Worm (Caenorhabditis elegans): ENCODE data around the gene tat-2.

Gene tat-2

DNA sequence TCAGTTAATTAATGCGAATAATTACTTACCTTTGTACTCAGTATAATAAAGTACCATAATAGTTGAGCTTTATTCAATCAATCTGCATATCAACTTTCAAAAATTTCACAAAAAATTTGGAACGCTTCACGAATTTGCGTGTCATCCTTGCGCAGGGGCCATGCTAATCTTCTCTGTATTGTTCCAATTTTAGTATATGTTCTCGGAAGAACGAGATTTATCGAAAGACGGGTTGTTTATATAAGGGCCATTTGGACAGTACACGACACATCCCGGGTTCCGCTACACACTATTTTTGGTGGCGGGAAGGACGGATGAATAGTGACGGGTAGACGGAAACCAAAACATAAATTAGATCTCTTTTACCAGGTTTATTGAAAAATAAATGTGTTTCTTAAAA, 17.8 kb upstream of the tat-2 start:
- TF ChIP-seq unc-62 (GFP tag; optimal IDR thresholded peaks at IDR 0.05) (no peak), ztf-11 (tag; optimal IDR thresholded peaks at IDR 0.05) (no peak), sem-2 (GFP tag; optimal IDR thresholded peaks at IDR 0.05) (no peak), ceh-43 (GFP tag; optimal IDR thresholded peaks at IDR 0.05) (no peak), ham-2 (GFP tag; optimal IDR thresholded peaks at IDR 0.05) (no peak), elt-3 (tag; optimal IDR thresholded peaks at IDR 0.05) (no peak), mab-5 (tag; optimal IDR thresholded peaks at IDR 0.05) (no peak)

DNA sequence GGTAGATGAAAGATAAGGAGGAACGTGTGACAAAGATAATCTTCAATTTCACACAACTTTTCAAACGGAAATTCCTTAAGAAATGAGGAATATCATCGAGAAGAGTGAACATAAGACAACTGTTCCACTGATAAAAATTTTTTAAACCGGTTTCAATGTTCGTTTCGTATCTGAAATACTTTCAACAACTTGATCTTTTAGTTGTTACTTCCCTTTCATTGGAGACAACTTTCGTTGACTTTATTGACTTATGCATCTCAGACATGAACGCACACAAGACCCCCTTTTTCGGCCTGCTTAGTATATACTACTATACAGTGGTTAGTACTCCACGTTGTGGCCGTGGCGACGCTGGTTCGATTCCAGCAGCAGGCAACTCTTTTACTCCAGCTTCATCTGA, 14.8 kb upstream of the tat-2 start, which contains the start of the genes Y17G9A.4 and str-173:
Y17G9A.4 (minus strand) TSS at position 101 of the 400 bp plus-strand sequence.
str-173 (plus strand) TSS at position 325 of the 400 bp plus-strand sequence.
- TF ChIP-seq snpc-4 (tag; optimal IDR thresholded peaks at IDR 0.05) (no peak), tbx-8 (GFP tag; optimal IDR thresholded peaks at IDR 0.05) (no peak), ztf-11 (tag; optimal IDR thresholded peaks at IDR 0.05) (no peak), mls-2 (tag; optimal IDR thresholded peaks at IDR 0.05) (no peak), drap-1 (GFP tag; optimal IDR thresholded peaks at IDR 0.05) (no peak), unc-62 (GFP tag; optimal IDR thresholded peaks at IDR 0.05) (no peak), bed-3 (GFP tag; optimal IDR thresholded peaks at IDR 0.05) (no peak)

- no peak for TF ChIP-seq ceh-39 (tag; optimal IDR thresholded peaks at IDR 0.05)
- TF ChIP-seq unc-39 (tag; optimal IDR thresholded peaks at IDR 0.05) = no peak
- TF ChIP-seq snpc-4 (tag; optimal IDR thresholded peaks at IDR 0.05) = no peak
- no peak for TF ChIP-seq blmp-1 (tag; optimal IDR thresholded peaks at IDR 0.05)
- no peak for TF ChIP-seq zip-8 (tag; optimal IDR thresholded peaks at IDR 0.05)
- TF ChIP-seq elt-3 (tag; optimal IDR thresholded peaks at IDR 0.05) = no peak
- TF ChIP-seq mep-1 (tag; optimal IDR thresholded peaks at IDR 0.05) = no peak
- TF ChIP-seq hlh-1 (tag; optimal IDR thresholded peaks at IDR 0.05) = no peak
- no peak for TF ChIP-seq cnd-1 (tag; optimal IDR thresholded peaks at IDR 0.05)
- TF ChIP-seq lin-32 (GFP tag; optimal IDR thresholded peaks at IDR 0.05) = no peak
- no peak for TF ChIP-seq unc-120 (tag; optimal IDR thresholded peaks at IDR 0.05; ENCODE audit: poor library complexity, severe bottlenecking)
- no peak for TF ChIP-seq ceh-83 (GFP tag; optimal IDR thresholded peaks at IDR 0.05)
- no peak for TF ChIP-seq unc-62 (GFP tag; optimal IDR thresholded peaks at IDR 0.05)
- no peak for TF ChIP-seq flh-1 (GFP tag; optimal IDR thresholded peaks at IDR 0.05)
- TF ChIP-seq sptf-1 (tag; optimal IDR thresholded peaks at IDR 0.05) = no peak
- TF ChIP-seq nhr-28 (tag; optimal IDR thresholded peaks at IDR 0.05) = no peak
- TF ChIP-seq mab-5 (tag; optimal IDR thresholded peaks at IDR 0.05) = no peak
Measured at ce11 chrIV:4858573-4858972, 11.9 kb upstream of the tat-2 start, which contains the start of gene Y17G9A.3. Gene Y17G9A.3 (minus strand): TSS chrIV:4858673.

ce11 chrIV:4856195-4856594, 9.5 kb upstream of the tat-2 start, which contains the start of gene Y17G9A.2:
Gene Y17G9A.2 (minus strand): TSS chrIV:4856295.
- TF ChIP-seq ztf-11 (tag; optimal IDR thresholded peaks at IDR 0.05) (no peak), mls-2 (tag; optimal IDR thresholded peaks at IDR 0.05) (no peak), mab-5 (tag; optimal IDR thresholded peaks at IDR 0.05) (no peak), pha-4 (tag; optimal IDR thresholded peaks at IDR 0.05) (no peak), drap-1 (GFP tag; optimal IDR thresholded peaks at IDR 0.05) (no peak), nhr-12 (tag; optimal IDR thresholded peaks at IDR 0.05) (no peak), lin-32 (GFP tag; optimal IDR thresholded peaks at IDR 0.05) (no peak), lsy-2 (tag; optimal IDR thresholded peaks at IDR 0.05) (no peak)

ce11 chrIV:4842030-4842429, 4.7 kb downstream of the tat-2 start:
- TF ChIP-seq zip-8 (tag; optimal IDR thresholded peaks at IDR 0.05) (no peak), lin-32 (GFP tag; optimal IDR thresholded peaks at IDR 0.05) (no peak), tbx-8 (GFP tag; optimal IDR thresholded peaks at IDR 0.05) (no peak), ztf-11 (tag; optimal IDR thresholded peaks at IDR 0.05) (no peak)

- TF ChIP-seq cnd-1 (tag; optimal IDR thresholded peaks at IDR 0.05) = no peak
- no peak for TF ChIP-seq lin-13 (tag; optimal IDR thresholded peaks at IDR 0.05)
- TF ChIP-seq nhr-28 (tag; optimal IDR thresholded peaks at IDR 0.05) = no peak
- no peak for TF ChIP-seq ham-2 (GFP tag; optimal IDR thresholded peaks at IDR 0.05)
- no peak for TF ChIP-seq snpc-4 (tag; optimal IDR thresholded peaks at IDR 0.05)
- TF ChIP-seq tbx-8 (GFP tag; optimal IDR thresholded peaks at IDR 0.05) = no peak
- no peak for TF ChIP-seq nhr-2 (tag; optimal IDR thresholded peaks at IDR 0.05)
- no peak for TF ChIP-seq ces-1 (GFP tag; optimal IDR thresholded peaks at IDR 0.05)
- no peak for TF ChIP-seq ztf-11 (tag; optimal IDR thresholded peaks at IDR 0.05)
- no peak for TF ChIP-seq zip-8 (tag; optimal IDR thresholded peaks at IDR 0.05)
- no peak for TF ChIP-seq hlh-1 (tag; optimal IDR thresholded peaks at IDR 0.05)
- no peak for TF ChIP-seq lsy-2 (tag; optimal IDR thresholded peaks at IDR 0.05)
- TF ChIP-seq drap-1 (GFP tag; optimal IDR thresholded peaks at IDR 0.05) = no peak
- TF ChIP-seq flh-1 (GFP tag; optimal IDR thresholded peaks at IDR 0.05) = no peak
- no peak for TF ChIP-seq unc-39 (tag; optimal IDR thresholded peaks at IDR 0.05)
- TF ChIP-seq nhr-76 (tag; optimal IDR thresholded peaks at IDR 0.05) = no peak
- no peak for TF ChIP-seq nhr-12 (tag; optimal IDR thresholded peaks at IDR 0.05)
- TF ChIP-seq elt-1 (tag; optimal IDR thresholded peaks at IDR 0.05; ENCODE audit: borderline replicate concordance, insufficient read depth) = no peak
Measured at ce11 chrIV:4829641-4830040, 17.1 kb downstream of the tat-2 start.

Data from whole organism, mixed stage, embryonic.